Worm (Caenorhabditis elegans) whole organism, mixed stage, embryonic: Measurements from ENCODE around the gene sri-65.

Source experiments
- ces-1 ChIP-seq: fragments of 150-350 bp; optimal IDR thresholded peaks from 2 replicates; lab custom pipeline; 2014; ENCODE audit warnings: missing biosample characterization, missing genetic modification reagents, missing genetic modification characterization
- lin-32 ChIP-seq: fragments of 200-800 bp; sonication (Bioruptor generic); optimal IDR thresholded peaks from 2 replicates; lab custom pipeline; 2018; ENCODE audit warnings: mild to moderate bottlenecking, missing genetic modification characterization, missing compliant biosample characterization
- lsy-2 ChIP-seq: fragments of 150-350 bp; optimal IDR thresholded peaks from 2 replicates; lab custom pipeline; 2014; ENCODE audit warnings: missing biosample characterization, missing genetic modification characterization
- nhr-76 ChIP-seq: sonication (generic microtip); optimal IDR thresholded peaks from 2 replicates; lab custom pipeline; 2017; ENCODE audit warnings: missing biosample characterization, missing genetic modification characterization
- unc-39 ChIP-seq: fragments of 150-350 bp; optimal IDR thresholded peaks from 2 replicates; lab custom pipeline; 2014; ENCODE audit warnings: missing biosample characterization, missing genetic modification characterization

ce11 chrV:16377188-16377587, 11.0 kb downstream of the sri-65 start:
- TF ChIP-seq unc-39 (tag; lab: Kevin White, UChicago) (no peak), ces-1 (GFP tag; lab: Kevin White, UChicago) (no peak), lin-32 (GFP tag; lab: Kevin White, UChicago) (no peak), nhr-76 (tag; lab: Kevin White, UChicago) (no peak), lsy-2 (tag; lab: Kevin White, UChicago) (no peak)
